Fruit fly (Drosophila melanogaster): ENCODE data around the gene SoYb.

The SoYb gene

dm6 chr2L:9963603-9964042 is 38.9 kb downstream of the SoYb start, which contains the start of gene CG5850:
Gene CG5850, minus strand, starts transcription at chr2L:9963949.
- TF ChIP-seq N (GFP tag; optimal IDR thresholded peaks at IDR 0.05): no peak
- TF ChIP-seq foxo (GFP tag; optimal IDR thresholded peaks at IDR 0.05): peak in 1 of 2 experiments; percentile 14
- no peak for TF ChIP-seq sv (GFP tag; optimal IDR thresholded peaks at IDR 0.05)
- TF ChIP-seq rgr (GFP tag; optimal IDR thresholded peaks at IDR 0.05): peak; percentile 61
- TF ChIP-seq HLH106 (tag; optimal IDR thresholded peaks at IDR 0.05): peak; percentile 24
- peak; percentile 42 for TF ChIP-seq Sp1 (GFP tag; optimal IDR thresholded peaks at IDR 0.05)

DNA sequence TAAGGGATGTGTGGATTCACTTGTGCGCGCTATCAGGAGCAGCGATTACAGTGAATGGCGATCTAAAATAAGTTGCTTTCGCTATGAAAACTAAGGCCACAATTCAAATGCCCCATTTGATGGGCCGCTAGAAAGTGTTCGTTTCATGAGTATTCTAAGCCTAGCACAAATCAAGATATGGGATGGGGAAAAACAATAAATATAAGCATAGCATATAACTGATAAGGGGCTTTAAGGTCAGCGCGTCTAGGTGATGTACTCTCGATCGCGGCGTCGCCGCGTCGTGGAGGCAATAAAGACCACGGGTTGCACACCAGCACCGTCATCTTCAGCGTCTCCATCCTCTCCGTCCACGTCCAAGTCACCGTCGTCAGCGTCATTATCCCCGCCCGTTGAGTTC is 41.8 kb downstream of the SoYb start:
- TF ChIP-seq Hr78 (GFP tag; optimal IDR thresholded peaks at IDR 0.05) (no peak), Rel (GFP tag; optimal IDR thresholded peaks at IDR 0.05) (no peak), Rel (tag; optimal IDR thresholded peaks at IDR 0.05) (peak; percentile 82)

DNA sequence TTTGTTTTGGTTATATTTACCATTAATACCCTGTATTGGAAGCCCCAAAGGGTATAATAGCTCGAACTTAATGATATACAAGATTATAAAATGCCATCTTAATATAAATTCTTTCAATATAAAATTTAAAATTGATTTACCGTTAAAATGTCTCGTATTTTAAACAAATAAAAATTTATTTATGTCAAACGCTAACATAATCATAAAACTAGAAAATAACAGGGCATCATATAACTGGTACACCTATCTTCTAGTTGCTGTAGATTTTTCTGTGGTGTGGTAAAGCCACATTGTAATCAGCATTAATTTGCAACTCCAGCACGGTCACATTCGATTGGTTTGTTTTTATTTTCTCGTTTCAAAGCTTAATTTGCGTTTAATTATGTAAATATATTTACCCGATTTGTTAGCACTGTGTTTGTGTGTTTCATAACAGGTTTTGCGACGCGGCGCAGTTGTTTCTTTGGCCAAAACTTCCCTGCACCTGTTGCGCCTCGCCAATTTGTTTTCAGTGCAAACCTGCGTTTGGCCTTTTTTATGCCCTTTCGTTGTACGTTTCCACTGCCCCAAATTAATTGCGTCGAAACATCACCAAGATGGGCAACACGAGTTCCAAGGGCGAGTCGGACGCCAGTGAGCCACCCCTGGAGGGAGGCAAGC is 45.4 kb downstream of the SoYb start, which contains the start of the genes CG4658 and CG5846:
Gene CG4658 (plus strand): TSS at position 140 of the 660 bp plus-strand sequence.
Gene CG5846 (minus strand): TSS at position 245 of the 660 bp plus-strand sequence.
- TF ChIP-seq dmrt93B (GFP tag; optimal IDR thresholded peaks at IDR 0.05) (no peak), sage (GFP tag; optimal IDR thresholded peaks at IDR 0.05) (no peak), Abd-B (GFP tag; optimal IDR thresholded peaks at IDR 0.05) (no peak), jim (GFP tag; optimal IDR thresholded peaks at IDR 0.05) (no peak), Vsx2 (GFP tag; optimal IDR thresholded peaks at IDR 0.05; ENCODE audit: partially characterized antibody) (no peak), Jra (GFP tag; optimal IDR thresholded peaks at IDR 0.05) (peak; percentile 91), GATAd (GFP tag; optimal IDR thresholded peaks at IDR 0.05) (no peak), Hnf4 (GFP tag; optimal IDR thresholded peaks at IDR 0.05) (peak; percentile 93), Hr78 (GFP tag; optimal IDR thresholded peaks at IDR 0.05) (no peak), foxo (GFP tag; optimal IDR thresholded peaks at IDR 0.05) (peak in 1 of 2 experiments; percentile 95), psq (GFP tag; optimal IDR thresholded peaks at IDR 0.05) (peak; percentile 91), usp (GFP tag; optimal IDR thresholded peaks at IDR 0.05) (no peak), Dif (GFP tag; optimal IDR thresholded peaks at IDR 0.05; ENCODE audit: partially characterized antibody) (no peak), lola (GFP tag; optimal IDR thresholded peaks at IDR 0.05) (no peak), fru (GFP tag; optimal IDR thresholded peaks at IDR 0.05) (peak; percentile 90), Myc (optimal IDR thresholded peaks at IDR 0.05) (no peak), Sp1 (GFP tag; optimal IDR thresholded peaks at IDR 0.05) (peak; percentile 92), OdsH (GFP tag; optimal IDR thresholded peaks at IDR 0.05) (peak; percentile 96), sv (GFP tag; optimal IDR thresholded peaks at IDR 0.05) (peak; percentile 92), dl (GFP tag; optimal IDR thresholded peaks at IDR 0.05; ENCODE audit: insufficient read depth in 1 of 2, partially characterized antibody in 2 of 2) (no peak), br (GFP tag; optimal IDR thresholded peaks at IDR 0.05) (peak; percentile 83), dsf (GFP tag; optimal IDR thresholded peaks at IDR 0.05; ENCODE audit: borderline replicate concordance) (peak; percentile 69), Mio (GFP tag; optimal IDR thresholded peaks at IDR 0.05) (peak; percentile 53), tai (GFP tag; optimal IDR thresholded peaks at IDR 0.05) (no peak), CG9705 (GFP tag; optimal IDR thresholded peaks at IDR 0.05) (peak; percentile 73), rgr (GFP tag; optimal IDR thresholded peaks at IDR 0.05) (peak; percentile 95), ey (GFP tag; optimal IDR thresholded peaks at IDR 0.05) (peak; percentile 90), N (GFP tag; optimal IDR thresholded peaks at IDR 0.05) (no peak), HLH106 (tag; optimal IDR thresholded peaks at IDR 0.05) (peak; percentile 93), pan (optimal IDR thresholded peaks at IDR 0.05) (peak; percentile 85), woc (GFP tag; optimal IDR thresholded peaks at IDR 0.05) (peak; percentile 94), CrebA (GFP tag; optimal IDR thresholded peaks at IDR 0.05; ENCODE audit: borderline replicate concordance) (no peak), Hr83 (GFP tag; optimal IDR thresholded peaks at IDR 0.05; ENCODE audit: poor library complexity, severe bottlenecking) (no peak), CG32264 (GFP tag; optimal IDR thresholded peaks at IDR 0.05) (peak; percentile 48), Rel (GFP tag; optimal IDR thresholded peaks at IDR 0.05) (no peak), Rel (tag; optimal IDR thresholded peaks at IDR 0.05) (peak; percentile 69), Dfd (GFP tag; optimal IDR thresholded peaks at IDR 0.05) (no peak), brk (GFP tag; optimal IDR thresholded peaks at IDR 0.05) (no peak), h (GFP tag; optimal IDR thresholded peaks at IDR 0.05) (peak; percentile 93)
